Worm (Caenorhabditis elegans) whole organism, L4 larva: ENCODE results near the gene cts-1.

Experiments used
- T20F7.1 ChIP-seq: fragments of 200-800 bp; sonication (Bioruptor generic); optimal IDR thresholded peaks from 2 replicates; lab custom pipeline; 2018; ENCODE audit warnings: mild to moderate bottlenecking, missing genetic modification characterization, missing compliant biosample characterization
- ZK546.5 ChIP-seq, 2 experiments: sonication (generic microtip); optimal IDR thresholded peaks; 2 replicates each; lab custom pipeline; 2017; ENCODE audit warnings: missing biosample characterization in 2 of 2, missing genetic modification characterization in 2 of 2
- egl-27 ChIP-seq: sonication (generic microtip); optimal IDR thresholded peaks from 3 replicates; lab custom pipeline; 2017; ENCODE audit warnings: missing biosample characterization, missing genetic modification reagents, missing genetic modification characterization
- nhr-28 ChIP-seq: fragments of 150-350 bp; optimal IDR thresholded peaks from 2 replicates; lab custom pipeline; 2014; ENCODE audit warnings: missing biosample characterization, missing genetic modification characterization
- nhr-6 ChIP-seq: fragments of 150-350 bp; optimal IDR thresholded peaks from 2 replicates; lab custom pipeline; 2014; ENCODE audit warnings: missing biosample characterization, missing genetic modification characterization
- snpc-4 ChIP-seq: fragments of 150-350 bp; optimal IDR thresholded peaks from 2 replicates; lab custom pipeline; 2014; ENCODE audit warnings: missing biosample characterization, missing genetic modification characterization
- spr-3 ChIP-seq: fragments of 200-800 bp; sonication (Bioruptor generic); optimal IDR thresholded peaks from 2 replicates; lab custom pipeline; 2018; ENCODE audit warnings: mild to moderate bottlenecking, missing genetic modification characterization, missing compliant biosample characterization
- unc-39 ChIP-seq: sonication (generic microtip); optimal IDR thresholded peaks from 2 replicates; lab custom pipeline; 2017; ENCODE audit warnings: missing biosample characterization, missing genetic modification characterization
- ztf-11 ChIP-seq: fragments of 150-350 bp; optimal IDR thresholded peaks from 2 replicates; lab custom pipeline; 2014; ENCODE audit warnings: missing biosample characterization, missing genetic modification characterization

DNA sequence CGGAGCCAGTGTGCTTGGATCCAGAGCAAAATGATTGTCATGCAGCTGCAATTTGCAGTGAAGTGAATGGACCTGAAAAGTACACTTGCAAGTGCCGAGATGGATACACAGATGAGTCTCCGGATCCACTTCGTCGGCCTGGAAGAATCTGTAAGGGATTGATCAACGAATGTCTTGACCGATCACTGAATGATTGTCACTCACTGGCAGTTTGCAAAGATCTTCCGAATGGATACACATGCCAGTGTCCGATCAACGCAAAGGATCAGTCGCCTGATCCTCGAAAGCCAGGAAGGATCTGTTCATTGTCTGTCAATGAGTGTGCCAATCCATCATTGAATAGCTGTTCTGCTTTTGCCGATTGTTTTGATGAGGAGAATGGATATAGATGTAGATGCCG, 37.0 kb downstream of the cts-1 start:
- TF ChIP-seq snpc-4 (tag; lab: Kevin White, UChicago) (no peak), nhr-6 (no peak), unc-39 (tag; lab: Kevin White, UChicago) (no peak), egl-27 (tag; lab: Kevin White, UChicago) (no peak), T20F7.1 (GFP tag; lab: Kevin White, UChicago) (no peak), ztf-11 (tag; lab: Kevin White, UChicago) (no peak), ZK546.5 (tag; optimal IDR thresholded peaks at IDR 0.05; lab: Kevin White, UChicago) (no peak), spr-3 (GFP tag; lab: Kevin White, UChicago) (no peak), nhr-28 (no peak)
